Fruit fly (Drosophila melanogaster) whole organism, embryonic: ENCODE results near the gene Pp4-19C.
A peak's percentile ranks its signal among the peaks of the same experiment; 100 is the strongest.

Source experiments
- ATbp ChIP-seq: fragments of 200-800 bp; sonication (Bioruptor generic); optimal IDR thresholded peaks from 2 replicates; lab custom pipeline; 2017; ENCODE audit warnings: missing biosample characterization, mild to moderate bottlenecking, missing genetic modification characterization, missing genetic modification reagents
- Aef1 ChIP-seq: fragments of 200-800 bp; sonication (Bioruptor generic); IDR thresholded peaks from 3 replicates; pipeline ENCODE4 v1.3.6; 2022; ENCODE audit warnings: missing biosample characterization, missing genetic modification characterization
- B-H1 ChIP-seq: fragments of 200-800 bp; sonication (Bioruptor generic); IDR thresholded peaks from 3 replicates; pipeline ENCODE4 v1.3.6; 2022; ENCODE audit warnings: missing biosample characterization, missing genetic modification characterization
- BEAF-32 ChIP-seq: fragments of 200-800 bp; sonication (Bioruptor generic); optimal IDR thresholded peaks from 3 replicates; lab custom pipeline; 2017; ENCODE audit warnings: missing biosample characterization, missing genetic modification characterization, mild to moderate bottlenecking, moderate library complexity, missing genetic modification reagents
- CG1024 ChIP-seq: fragments of 200-800 bp; sonication (Bioruptor generic); IDR thresholded peaks from 2 replicates; pipeline ENCODE4 v1.3.6; 2022; ENCODE audit warnings: missing biosample characterization, missing genetic modification characterization
- CG12155 ChIP-seq: fragments of 200-800 bp; sonication (Bioruptor generic); optimal IDR thresholded peaks from 3 replicates; lab custom pipeline; 2016; ENCODE audit warnings: missing biosample characterization, missing genetic modification characterization
- CG14965 ChIP-seq: fragments of 200-800 bp; sonication (Bioruptor generic); optimal IDR thresholded peaks from 2 replicates; lab custom pipeline; 2016; ENCODE audit warnings: missing biosample characterization, missing genetic modification characterization, borderline replicate concordance
- CG15514 ChIP-seq: fragments of 200-800 bp; sonication (Bioruptor generic); optimal IDR thresholded peaks from 3 replicates; lab custom pipeline; 2017; ENCODE audit warnings: missing biosample characterization, missing genetic modification characterization, mild to moderate bottlenecking, moderate library complexity, missing genetic modification reagents
- CG1603 ChIP-seq: fragments of 200-800 bp; sonication (Bioruptor generic); optimal IDR thresholded peaks from 2 replicates; lab custom pipeline; 2019; ENCODE audit warnings: missing biosample characterization, mild to moderate bottlenecking, missing genetic modification characterization, moderate library complexity
- CG16813 ChIP-seq: fragments of 200-800 bp; sonication (Bioruptor generic); IDR thresholded peaks from 3 replicates; pipeline ENCODE4 v1.3.6; 2022; ENCODE audit warnings: missing biosample characterization, missing genetic modification characterization; ENCODE audit not compliant: partially characterized antibody
- CG16863 ChIP-seq: fragments of 200-800 bp; sonication (Bioruptor generic); optimal IDR thresholded peaks from 3 replicates; lab custom pipeline; 2016; ENCODE audit warnings: missing biosample characterization, missing genetic modification characterization
- CG17328 ChIP-seq: fragments of 200-800 bp; sonication (Bioruptor generic); IDR thresholded peaks from 2 replicates; pipeline ENCODE4 v1.3.6; 2022; ENCODE audit warnings: missing biosample characterization, missing genetic modification characterization
- CG18619 ChIP-seq: fragments of 200-800 bp; sonication (Bioruptor generic); optimal IDR thresholded peaks from 3 replicates; lab custom pipeline; 2017; ENCODE audit warnings: missing biosample characterization, mild to moderate bottlenecking, missing genetic modification characterization
- CG31441 ChIP-seq: fragments of 200-800 bp; sonication (Bioruptor generic); IDR thresholded peaks from 2 replicates; pipeline ENCODE4 v1.3.6; 2022; ENCODE audit warnings: missing biosample characterization, missing genetic modification characterization
- CG33213 ChIP-seq: fragments of 200-800 bp; sonication (Bioruptor generic); optimal IDR thresholded peaks from 3 replicates; lab custom pipeline; 2016; ENCODE audit warnings: missing biosample characterization, missing genetic modification characterization
- CG3407 ChIP-seq: fragments of 200-800 bp; sonication (Bioruptor generic); optimal IDR thresholded peaks from 2 replicates; lab custom pipeline; 2018; ENCODE audit warnings: missing biosample characterization, mild to moderate bottlenecking, missing genetic modification characterization
- CG34376 ChIP-seq: fragments of 200-800 bp; sonication (Bioruptor generic); optimal IDR thresholded peaks from 2 replicates; lab custom pipeline; 2018; ENCODE audit warnings: missing biosample characterization, mild to moderate bottlenecking, missing genetic modification characterization
- CG3847 ChIP-seq: fragments of 200-800 bp; sonication (Bioruptor generic); IDR thresholded peaks from 2 replicates; pipeline ENCODE4 v1.3.6; 2022; ENCODE audit warnings: missing biosample characterization, missing genetic modification characterization
- CG42726 ChIP-seq: fragments of 200-800 bp; sonication (Bioruptor generic); IDR thresholded peaks from 2 replicates; pipeline ENCODE4 v1.3.6; 2022; ENCODE audit warnings: missing biosample characterization, missing genetic modification characterization; ENCODE audit not compliant: partially characterized antibody
- CG4730 ChIP-seq: fragments of 200-800 bp; sonication (Bioruptor generic); IDR thresholded peaks from 2 replicates; pipeline ENCODE4 v1.3.6; 2022; ENCODE audit warnings: missing biosample characterization, missing genetic modification characterization
- CG4820 ChIP-seq: fragments of 200-800 bp; sonication (Bioruptor generic); optimal IDR thresholded peaks from 3 replicates; lab custom pipeline; 2016; ENCODE audit warnings: missing biosample characterization, missing genetic modification characterization
- CG6254 ChIP-seq: fragments of 200-800 bp; sonication (Bioruptor generic); optimal IDR thresholded peaks from 3 replicates; lab custom pipeline; 2017; ENCODE audit warnings: mild to moderate bottlenecking, missing biosample characterization, missing genetic modification reagents, missing genetic modification characterization
- CG7839 ChIP-seq: fragments of 200-800 bp; sonication (Bioruptor generic); optimal IDR thresholded peaks from 3 replicates; lab custom pipeline; 2018; ENCODE audit warnings: missing biosample characterization, mild to moderate bottlenecking, missing genetic modification characterization, moderate library complexity
- CG8944 ChIP-seq: fragments of 200-800 bp; sonication (Bioruptor generic); optimal IDR thresholded peaks from 3 replicates; lab custom pipeline; 2016; ENCODE audit warnings: missing biosample characterization, missing genetic modification characterization
- CG9727 ChIP-seq: fragments of 200-800 bp; sonication (Bioruptor generic); optimal IDR thresholded peaks from 3 replicates; lab custom pipeline; 2017; ENCODE audit warnings: missing biosample characterization, mild to moderate bottlenecking, missing genetic modification characterization
- Elba2 ChIP-seq: fragments of 200-800 bp; sonication (Bioruptor generic); optimal IDR thresholded peaks from 3 replicates; lab custom pipeline; 2016; ENCODE audit warnings: missing biosample characterization, missing genetic modification characterization
- Hsf ChIP-seq: fragments of 200-800 bp; sonication (Bioruptor generic); optimal IDR thresholded peaks from 3 replicates; lab custom pipeline; 2016; ENCODE audit warnings: missing biosample characterization, missing genetic modification characterization
- Lhr ChIP-seq: fragments of 200-800 bp; sonication (Bioruptor generic); optimal IDR thresholded peaks from 3 replicates; lab custom pipeline; 2017; ENCODE audit warnings: mild to moderate bottlenecking, missing biosample characterization, missing genetic modification reagents, missing genetic modification characterization
- Mad ChIP-seq: fragments of 200-800 bp; sonication (Bioruptor generic); optimal IDR thresholded peaks from 2 replicates; lab custom pipeline; 2016; ENCODE audit warnings: missing biosample characterization, missing genetic modification characterization
- Med ChIP-seq: fragments of 200-800 bp; sonication (Bioruptor generic); peaks from one replicate; lab custom pipeline; 2016; ENCODE audit warnings: missing biosample characterization, missing genetic modification characterization, mild to moderate bottlenecking, inconsistent platforms, moderate library complexity
- PHDP ChIP-seq: fragments of 200-800 bp; sonication (Bioruptor generic); optimal IDR thresholded peaks from 3 replicates; lab custom pipeline; 2018; ENCODE audit warnings: missing biosample characterization, mild to moderate bottlenecking, missing genetic modification characterization, moderate library complexity
- Six4 ChIP-seq: fragments of 200-800 bp; sonication (Bioruptor generic); optimal IDR thresholded peaks from 2 replicates; lab custom pipeline; 2016; ENCODE audit warnings: missing biosample characterization, missing genetic modification characterization
- Xbp1 ChIP-seq: fragments of 200-800 bp; sonication (Bioruptor generic); optimal IDR thresholded peaks from 3 replicates; lab custom pipeline; 2016; ENCODE audit warnings: missing biosample characterization, mild to moderate bottlenecking, missing genetic modification characterization
- Xrp1 ChIP-seq: fragments of 200-800 bp; sonication (Bioruptor generic); IDR thresholded peaks from 2 replicates; pipeline ENCODE4 v1.3.6; 2022; ENCODE audit warnings: missing biosample characterization, missing genetic modification characterization
- br ChIP-seq: fragments of >200 bp; optimal IDR thresholded peaks from 2 replicates; lab custom pipeline; 2017
- disco-r ChIP-seq: fragments of 200-800 bp; sonication (Bioruptor generic); optimal IDR thresholded peaks from 2 replicates; lab custom pipeline; 2016; ENCODE audit warnings: missing biosample characterization, missing genetic modification characterization
- dysf ChIP-seq: fragments of 200-800 bp; sonication (Bioruptor generic); IDR thresholded peaks from 3 replicates; pipeline ENCODE4 v1.3.6; 2022; ENCODE audit warnings: missing biosample characterization, missing genetic modification characterization
- fd96Cb ChIP-seq: fragments of 200-800 bp; sonication (Bioruptor generic); optimal IDR thresholded peaks from 2 replicates; lab custom pipeline; 2018; ENCODE audit warnings: missing biosample characterization, mild to moderate bottlenecking, missing genetic modification characterization, moderate library complexity
- mirr ChIP-seq: fragments of 200-800 bp; sonication (Bioruptor generic); optimal IDR thresholded peaks from 3 replicates; lab custom pipeline; 2018; ENCODE audit warnings: missing biosample characterization, mild to moderate bottlenecking, missing genetic modification characterization
- nerfin-1 ChIP-seq: fragments of 200-800 bp; sonication (Bioruptor generic); optimal IDR thresholded peaks from 3 replicates; lab custom pipeline; 2019; ENCODE audit warnings: missing biosample characterization, mild to moderate bottlenecking, missing genetic modification characterization, moderate library complexity
- nerfin-2 ChIP-seq: fragments of 200-800 bp; sonication (Bioruptor generic); IDR thresholded peaks from 2 replicates; pipeline ENCODE4 v1.3.6; 2022; ENCODE audit warnings: missing biosample characterization, missing genetic modification characterization; ENCODE audit not compliant: partially characterized antibody
- onecut ChIP-seq: fragments of 200-800 bp; sonication (Bioruptor generic); IDR thresholded peaks from 2 replicates; pipeline ENCODE4 v1.3.6; 2022; ENCODE audit warnings: missing biosample characterization, missing genetic modification characterization
- org-1 ChIP-seq: fragments of 200-800 bp; sonication (Bioruptor generic); optimal IDR thresholded peaks from 2 replicates; lab custom pipeline; 2017; ENCODE audit warnings: missing biosample characterization, missing genetic modification characterization
- pzg ChIP-seq: fragments of 200-800 bp; sonication (Bioruptor generic); optimal IDR thresholded peaks from 3 replicates; lab custom pipeline; 2018; ENCODE audit warnings: missing biosample characterization, mild to moderate bottlenecking, missing genetic modification characterization, moderate library complexity
- sd ChIP-seq: fragments of 200-800 bp; sonication (Bioruptor generic); optimal IDR thresholded peaks from 3 replicates; lab custom pipeline; 2018; ENCODE audit warnings: missing biosample characterization, mild to moderate bottlenecking, missing genetic modification characterization, moderate library complexity
- sens ChIP-seq: fragments of 200-800 bp; sonication (Bioruptor generic); peaks from one replicate; lab custom pipeline; 2016; ENCODE audit warnings: missing biosample characterization, missing genetic modification characterization
- sna ChIP-seq: fragments of 200-800 bp; sonication (Bioruptor generic); IDR thresholded peaks from 2 replicates; pipeline ENCODE4 v1.3.6; 2022; ENCODE audit warnings: missing biosample characterization, missing genetic modification characterization; ENCODE audit not compliant: partially characterized antibody
- unpg ChIP-seq: fragments of 200-800 bp; sonication (Bioruptor generic); optimal IDR thresholded peaks from 3 replicates; lab custom pipeline; 2018; ENCODE audit warnings: missing biosample characterization, mild to moderate bottlenecking, missing genetic modification characterization, moderate library complexity
- zf30C ChIP-seq: fragments of 200-800 bp; sonication (Bioruptor generic); optimal IDR thresholded peaks from 3 replicates; lab custom pipeline; 2018; ENCODE audit warnings: missing biosample characterization, mild to moderate bottlenecking, missing genetic modification characterization

The Pp4-19C gene

DNA sequence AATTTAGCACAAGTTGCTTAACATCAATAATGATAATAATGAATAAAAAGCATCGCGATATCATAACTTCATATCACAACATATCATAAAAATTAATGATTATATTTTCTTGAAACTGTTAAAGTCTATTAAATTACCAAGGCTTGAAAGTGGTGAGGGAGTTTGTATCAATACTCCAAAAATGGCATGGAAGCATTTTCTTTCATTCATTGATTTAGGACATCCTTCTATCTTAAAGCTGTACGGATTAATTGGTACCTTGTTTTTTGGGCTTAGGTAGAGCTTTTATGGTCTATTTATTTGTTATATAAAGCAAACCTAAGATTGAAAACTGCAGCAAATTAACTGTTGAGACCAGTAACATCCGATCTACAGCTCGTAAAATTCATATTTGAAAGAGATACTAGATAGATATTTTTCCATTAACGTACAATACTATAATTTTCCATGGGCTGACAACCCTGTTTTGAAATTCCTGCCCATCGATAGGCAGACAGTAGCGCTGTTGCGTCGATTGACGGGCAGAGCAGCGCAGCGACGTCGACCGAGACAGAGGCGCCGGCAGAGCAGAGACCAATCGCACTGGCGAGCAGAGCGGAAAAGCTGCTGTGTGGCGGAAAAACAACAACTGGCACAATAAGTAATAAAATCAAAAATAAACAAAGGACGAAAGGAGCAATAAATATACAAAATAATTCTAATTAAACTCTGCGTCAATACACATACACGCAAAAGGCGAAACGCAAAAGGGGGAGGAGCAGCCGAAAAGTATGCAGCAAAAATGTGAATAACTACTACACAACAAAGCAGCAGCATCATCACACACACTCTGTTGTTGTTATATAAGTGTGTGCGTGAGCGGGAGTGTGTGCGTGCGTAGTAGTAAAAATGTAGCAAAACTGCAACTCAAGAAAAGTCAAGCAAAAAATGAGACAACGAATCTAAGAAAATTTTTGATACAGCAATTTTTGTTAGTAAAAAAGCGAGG, 9.8 kb upstream of the Pp4-19C start, which contains the start of gene CG1695 (continued):
- TF ChIP-seq zf30C (GFP tag; lab: Kevin White, UChicago): no peak
- no peak for TF ChIP-seq CG17328 (GFP tag; lab: Robert Waterston, UW)
- TF ChIP-seq dysf: 0 out of 3 replicates have a peak, but pooled peaks have one; percentile 28
- TF ChIP-seq Med (GFP tag; lab: Kevin White, UChicago): peak; percentile 81
- no peak for TF ChIP-seq CG16813 (GFP tag; lab: Robert Waterston, UW)
- TF ChIP-seq Xbp1 (GFP tag; lab: Kevin White, UChicago): peak; percentile 18
- TF ChIP-seq CG4820: no peak
- no peak for TF ChIP-seq B-H1
- peak; percentile 30 for TF ChIP-seq CG9727 (GFP tag; lab: Kevin White, UChicago)
- no peak for TF ChIP-seq Elba2 (GFP tag; lab: Kevin White, UChicago)
- TF ChIP-seq Six4 (GFP tag; lab: Kevin White, UChicago): no peak
- peak; percentile 26 for TF ChIP-seq Hsf (GFP tag; lab: Kevin White, UChicago)
- TF ChIP-seq mirr (GFP tag; lab: Kevin White, UChicago): no peak
- no peak for TF ChIP-seq unpg (GFP tag; lab: Kevin White, UChicago)
- no peak for TF ChIP-seq CG12155 (GFP tag; lab: Kevin White, UChicago)
- no peak for TF ChIP-seq CG1603 (tag; lab: Kevin White, UChicago)
- TF ChIP-seq br (lab: Kevin White, UChicago): no peak
- TF ChIP-seq CG3847 (GFP tag; lab: Robert Waterston, UW): no peak
- TF ChIP-seq Aef1 (GFP tag; lab: Robert Waterston, UW): no peak
- no peak for TF ChIP-seq ATbp (GFP tag; lab: Kevin White, UChicago)
- no peak for TF ChIP-seq CG16863 (GFP tag; lab: Kevin White, UChicago)
- no peak for TF ChIP-seq nerfin-2 (GFP tag; lab: Robert Waterston, UW)
- no peak for TF ChIP-seq disco-r (GFP tag; lab: Kevin White, UChicago)
- TF ChIP-seq onecut: no peak
- peak; percentile 84 for TF ChIP-seq sd (tag; lab: Kevin White, UChicago)
- peak; percentile 32 for TF ChIP-seq CG7839 (tag; lab: Kevin White, UChicago)
- TF ChIP-seq CG6254: peak; percentile 5
- TF ChIP-seq CG1024 (GFP tag; lab: Robert Waterston, UW): no peak
- TF ChIP-seq Lhr (GFP tag; lab: Kevin White, UChicago): no peak
- no peak for TF ChIP-seq CG42726
- TF ChIP-seq CG4730 (GFP tag; lab: Robert Waterston, UW): no peak
- peak; percentile 17 for TF ChIP-seq CG15514 (GFP tag; lab: Kevin White, UChicago)
- TF ChIP-seq PHDP: no peak
- peak; percentile 42 for TF ChIP-seq BEAF-32 (GFP tag; lab: Kevin White, UChicago)
- peak; percentile 19 for TF ChIP-seq CG18619 (GFP tag; lab: Kevin White, UChicago)
- no peak for TF ChIP-seq Mad (GFP tag; lab: Kevin White, UChicago)
- no peak for TF ChIP-seq CG31441 (GFP tag; lab: Robert Waterston, UW)
- TF ChIP-seq CG14965 (GFP tag; lab: Kevin White, UChicago): no peak
- no peak for TF ChIP-seq fd96Cb (tag; lab: Kevin White, UChicago)
- 0 out of 2 replicates have a peak, but pooled peaks have one; percentile 38 for TF ChIP-seq sna
- TF ChIP-seq CG34376 (GFP tag; lab: Kevin White, UChicago): no peak
- peak; percentile 23 for TF ChIP-seq pzg (GFP tag; lab: Kevin White, UChicago)
- TF ChIP-seq nerfin-1 (tag; lab: Kevin White, UChicago): no peak
- peak; percentile 90 for TF ChIP-seq sens
- TF ChIP-seq CG8944: no peak
- TF ChIP-seq org-1 (GFP tag; lab: Kevin White, UChicago): no peak
- no peak for TF ChIP-seq Xrp1
- TF ChIP-seq CG33213 (GFP tag; lab: Kevin White, UChicago): no peak
- no peak for TF ChIP-seq CG3407 (GFP tag; lab: Kevin White, UChicago)
